Fruit fly (Drosophila melanogaster) whole organism, wandering third instar larva: ENCODE results near the gene Ptpmeg2.

ENCODE experiments used
- Abd-B ChIP-seq: fragments of >200 bp; optimal IDR thresholded peaks from 2 replicates; lab custom pipeline; 2017; ENCODE audit warnings: missing biosample characterization, missing genetic modification characterization
- CG32264 ChIP-seq: fragments of 200-800 bp; sonication (Bioruptor generic); optimal IDR thresholded peaks from 2 replicates; lab custom pipeline; 2016; ENCODE audit warnings: missing biosample characterization, missing genetic modification characterization
- CG9705 ChIP-seq: fragments of 200-800 bp; sonication (Bioruptor generic); optimal IDR thresholded peaks from 2 replicates; lab custom pipeline; 2018; ENCODE audit warnings: missing biosample characterization, mild to moderate bottlenecking, missing genetic modification characterization
- CrebA ChIP-seq: fragments of 200-800 bp; sonication (Bioruptor generic); optimal IDR thresholded peaks from 2 replicates; lab custom pipeline; 2016; ENCODE audit warnings: missing biosample characterization, mild to moderate bottlenecking, missing genetic modification characterization, borderline replicate concordance
- Dfd ChIP-seq: fragments of >200 bp; optimal IDR thresholded peaks from 2 replicates; lab custom pipeline; 2017; ENCODE audit warnings: missing biosample characterization, missing genetic modification characterization
- Dif ChIP-seq: fragments of 200-275, 200-300 bp; sonication (Bioruptor generic); optimal IDR thresholded peaks from 2 replicates; lab custom pipeline; 2018; ENCODE audit warnings: missing biosample characterization, missing genetic modification characterization; ENCODE audit not compliant: partially characterized antibody
- GATAd ChIP-seq: sonication (Bioruptor generic); optimal IDR thresholded peaks from 2 replicates; lab custom pipeline; 2016; ENCODE audit warnings: missing biosample characterization, missing genetic modification characterization
- HLH106 ChIP-seq: fragments of 200-800 bp; optimal IDR thresholded peaks from 3 replicates; lab custom pipeline; 2019; ENCODE audit warnings: missing biosample characterization, mild to moderate bottlenecking, missing genetic modification characterization, moderate library complexity
- Hnf4 ChIP-seq: fragments of 200-800 bp; sonication (Bioruptor generic); optimal IDR thresholded peaks from 2 replicates; lab custom pipeline; 2016; ENCODE audit warnings: missing biosample characterization, mild to moderate bottlenecking, missing genetic modification characterization
- Hr78 ChIP-seq: fragments of >200 bp; optimal IDR thresholded peaks from 2 replicates; lab custom pipeline; 2017; ENCODE audit warnings: missing biosample characterization, missing genetic modification characterization
- Hr83 ChIP-seq: fragments of 200-300 bp; sonication (Bioruptor generic); optimal IDR thresholded peaks from 2 replicates; lab custom pipeline; 2016; ENCODE audit warnings: missing biosample characterization, mild to moderate bottlenecking, missing genetic modification characterization, moderate library complexity; ENCODE audit not compliant: poor library complexity, severe bottlenecking
- Jra ChIP-seq: sonication (Bioruptor generic); optimal IDR thresholded peaks from 2 replicates; lab custom pipeline; 2016; ENCODE audit warnings: missing biosample characterization, missing genetic modification characterization
- Mio ChIP-seq: sonication (Bioruptor generic); optimal IDR thresholded peaks from 2 replicates; lab custom pipeline; 2016; ENCODE audit warnings: missing biosample characterization, missing genetic modification characterization
- Myc ChIP-seq: fragments of >200 bp; optimal IDR thresholded peaks from 2 replicates; lab custom pipeline; 2017
- N ChIP-seq: fragments of >200 bp; optimal IDR thresholded peaks from 2 replicates; lab custom pipeline; 2018; ENCODE audit warnings: missing biosample characterization, missing external identifiers, missing genetic modification characterization
- OdsH ChIP-seq: fragments of 200-800 bp; sonication (Bioruptor generic); optimal IDR thresholded peaks from 2 replicates; lab custom pipeline; 2016; ENCODE audit warnings: missing biosample characterization, mild to moderate bottlenecking, missing genetic modification characterization
- Rel ChIP-seq, 2 experiments: fragments of 200-800 bp; sonication (Bioruptor generic) in 1 of 2; optimal IDR thresholded peaks; 2 replicates in 1 of 2; 3 replicates in 1 of 2; lab custom pipeline; 2016 to 2019; ENCODE audit warnings: mild to moderate bottlenecking in 2 of 2, missing biosample characterization in 2 of 2, missing genetic modification characterization in 2 of 2, moderate library complexity in 1 of 2
- Sp1 ChIP-seq: fragments of 200-800 bp; sonication (Bioruptor generic); optimal IDR thresholded peaks from 3 replicates; lab custom pipeline; 2019; ENCODE audit warnings: missing biosample characterization, mild to moderate bottlenecking, missing genetic modification characterization, moderate library complexity
- Vsx2 ChIP-seq: fragments of 200-300, 225-300 bp; sonication (Bioruptor generic); optimal IDR thresholded peaks from 2 replicates; lab custom pipeline; 2018; ENCODE audit warnings: missing biosample characterization, missing genetic modification characterization; ENCODE audit not compliant: partially characterized antibody
- br ChIP-seq: fragments of 200-800 bp; sonication (Bioruptor generic); optimal IDR thresholded peaks from 2 replicates; lab custom pipeline; 2016; ENCODE audit warnings: missing biosample characterization, missing genetic modification characterization
- brk ChIP-seq: fragments of 200-800 bp; sonication (Bioruptor generic); optimal IDR thresholded peaks from 2 replicates; lab custom pipeline; 2016; ENCODE audit warnings: missing biosample characterization, mild to moderate bottlenecking, missing genetic modification characterization
- dl ChIP-seq, 2 experiments: fragments of 175-275, 200-275 bp in 1 of 2; fragments of 200-275 bp in 1 of 2; sonication (Bioruptor generic); optimal IDR thresholded peaks; lab custom pipeline; 2018; ENCODE audit warnings: mild to moderate bottlenecking in 2 of 2, missing biosample characterization in 2 of 2, missing genetic modification characterization in 2 of 2, moderate library complexity in 2 of 2; ENCODE audit not compliant: partially characterized antibody in 2 of 2, insufficient read depth in 1 of 2
- dmrt93B ChIP-seq: fragments of 200-800 bp; sonication (Bioruptor generic); optimal IDR thresholded peaks from 2 replicates; lab custom pipeline; 2018; ENCODE audit warnings: missing biosample characterization, mild to moderate bottlenecking, missing genetic modification characterization
- dsf ChIP-seq: sonication (Bioruptor generic); optimal IDR thresholded peaks from 2 replicates; lab custom pipeline; 2016; ENCODE audit warnings: missing biosample characterization, missing genetic modification characterization, borderline replicate concordance
- ey ChIP-seq: fragments of 200-800 bp; sonication (Bioruptor generic); optimal IDR thresholded peaks from 2 replicates; lab custom pipeline; 2016; ENCODE audit warnings: missing biosample characterization, missing genetic modification characterization
- foxo ChIP-seq, 2 experiments: fragments of 200-800 bp; sonication (Bioruptor generic); optimal IDR thresholded peaks; 2 replicates in 1 of 2; 3 replicates in 1 of 2; lab custom pipeline; 2016 to 2017; ENCODE audit warnings: missing biosample characterization in 2 of 2, missing genetic modification characterization in 2 of 2
- fru ChIP-seq: fragments of 200-800 bp; sonication (Bioruptor generic); optimal IDR thresholded peaks from 3 replicates; lab custom pipeline; 2016; ENCODE audit warnings: missing biosample characterization, mild to moderate bottlenecking, missing genetic modification characterization
- h ChIP-seq: fragments of 200-800 bp; sonication (Bioruptor generic); optimal IDR thresholded peaks from 3 replicates; lab custom pipeline; 2016; ENCODE audit warnings: missing biosample characterization, mild to moderate bottlenecking, missing genetic modification characterization
- jim ChIP-seq: fragments of 175-275, 200-325 bp; sonication (Bioruptor generic); optimal IDR thresholded peaks from 2 replicates; lab custom pipeline; 2016; ENCODE audit warnings: missing biosample characterization, mild to moderate bottlenecking, missing genetic modification characterization
- lola ChIP-seq: fragments of >200 bp; optimal IDR thresholded peaks from 2 replicates; lab custom pipeline; 2017; ENCODE audit warnings: missing biosample characterization, missing genetic modification characterization
- pan ChIP-seq: fragments of >200 bp; optimal IDR thresholded peaks from 2 replicates; lab custom pipeline; 2017
- psq ChIP-seq: fragments of 200-800 bp; sonication (Bioruptor generic); optimal IDR thresholded peaks from 3 replicates; lab custom pipeline; 2017; ENCODE audit warnings: missing biosample characterization, mild to moderate bottlenecking, missing genetic modification characterization, moderate library complexity
- rgr ChIP-seq: fragments of 200-800 bp; sonication (Bioruptor generic); optimal IDR thresholded peaks from 3 replicates; lab custom pipeline; 2016; ENCODE audit warnings: missing biosample characterization, mild to moderate bottlenecking, missing genetic modification characterization
- sage ChIP-seq: fragments of 200-800 bp; sonication (Bioruptor generic); optimal IDR thresholded peaks from 2 replicates; lab custom pipeline; 2016; ENCODE audit warnings: missing biosample characterization, mild to moderate bottlenecking, missing genetic modification characterization
- sv ChIP-seq: fragments of 200-800 bp; sonication (Bioruptor generic); optimal IDR thresholded peaks from 3 replicates; lab custom pipeline; 2016; ENCODE audit warnings: missing biosample characterization, missing genetic modification characterization
- tai ChIP-seq: sonication (Bioruptor generic); optimal IDR thresholded peaks from 2 replicates; lab custom pipeline; 2016; ENCODE audit warnings: missing biosample characterization, missing genetic modification characterization
- usp ChIP-seq: fragments of >200 bp; optimal IDR thresholded peaks from 2 replicates; lab custom pipeline; 2017; ENCODE audit warnings: missing biosample characterization, missing genetic modification characterization
- woc ChIP-seq: sonication (Bioruptor generic); optimal IDR thresholded peaks from 2 replicates; lab custom pipeline; 2016; ENCODE audit warnings: missing biosample characterization, mild to moderate bottlenecking, missing genetic modification characterization

Gene Ptpmeg2

DNA sequence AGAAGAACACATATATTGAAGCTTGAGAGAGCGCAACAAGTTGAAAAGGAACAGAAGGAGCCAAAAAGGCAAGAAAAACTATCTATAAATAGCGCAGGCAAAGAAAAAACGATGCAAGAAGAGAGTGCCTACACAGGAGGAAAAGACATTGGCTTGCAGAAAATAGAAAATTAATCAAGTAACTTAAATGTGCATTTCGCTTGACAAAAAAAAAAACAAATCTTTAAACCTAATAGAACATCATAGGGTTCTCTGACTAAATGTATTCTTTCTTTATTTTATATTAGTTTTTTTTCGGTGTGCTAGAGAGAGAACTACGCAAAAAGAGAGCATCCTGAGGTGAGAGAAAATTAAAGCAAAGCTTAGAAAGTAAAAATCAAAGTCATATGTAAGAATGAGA is 8.9 kb downstream of the Ptpmeg2 start:
- TF ChIP-seq fru (peak; percentile 18), rgr (GFP tag; lab: Kevin White, UChicago) (no peak), Dfd (GFP tag; lab: Kevin White, UChicago) (no peak), psq (GFP tag; lab: Kevin White, UChicago) (no peak), GATAd (GFP tag; lab: Kevin White, UChicago) (no peak), ey (peak; percentile 44), OdsH (GFP tag; lab: Kevin White, UChicago) (no peak), tai (no peak), foxo (GFP tag; optimal IDR thresholded peaks at IDR 0.05; lab: Kevin White, UChicago) (peak in 1 of 2 experiments; percentile 3), Sp1 (no peak)

DNA sequence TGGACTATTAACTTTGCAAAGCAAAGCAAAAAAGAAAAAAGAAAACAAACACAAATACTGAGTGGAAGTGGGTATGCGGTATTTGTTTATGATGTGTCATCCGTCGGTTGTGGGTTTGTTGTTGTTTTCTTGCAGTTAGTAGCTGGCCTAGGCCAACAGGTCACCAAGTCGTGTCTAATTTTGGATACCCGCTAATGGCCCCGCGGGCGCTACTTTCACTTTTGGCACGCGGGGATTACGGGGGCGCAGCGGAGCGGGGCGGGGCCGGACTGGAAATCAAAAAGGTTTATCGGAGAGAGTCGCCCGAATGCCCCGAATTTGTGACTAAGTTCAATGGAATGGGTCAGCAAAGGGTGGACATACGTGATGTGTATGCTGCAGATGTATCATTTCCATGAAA is 11.9 kb downstream of the Ptpmeg2 start:
- TF ChIP-seq CrebA (GFP tag; lab: Kevin White, UChicago) (no peak), psq (GFP tag; lab: Kevin White, UChicago) (no peak), Dfd (GFP tag; lab: Kevin White, UChicago) (no peak), HLH106 (tag; lab: Kevin White, UChicago) (no peak), Jra (GFP tag; lab: Kevin White, UChicago) (no peak), jim (GFP tag; lab: Kevin White, UChicago) (no peak), lola (GFP tag; lab: Kevin White, UChicago) (no peak), Hr83 (no peak), CG9705 (GFP tag; lab: Kevin White, UChicago) (no peak), Mio (GFP tag; lab: Kevin White, UChicago) (no peak), sage (GFP tag; lab: Kevin White, UChicago) (no peak), fru (no peak), h (no peak), tai (no peak), pan (lab: Kevin White, UChicago) (no peak), dmrt93B (GFP tag; lab: Kevin White, UChicago) (no peak)

DNA sequence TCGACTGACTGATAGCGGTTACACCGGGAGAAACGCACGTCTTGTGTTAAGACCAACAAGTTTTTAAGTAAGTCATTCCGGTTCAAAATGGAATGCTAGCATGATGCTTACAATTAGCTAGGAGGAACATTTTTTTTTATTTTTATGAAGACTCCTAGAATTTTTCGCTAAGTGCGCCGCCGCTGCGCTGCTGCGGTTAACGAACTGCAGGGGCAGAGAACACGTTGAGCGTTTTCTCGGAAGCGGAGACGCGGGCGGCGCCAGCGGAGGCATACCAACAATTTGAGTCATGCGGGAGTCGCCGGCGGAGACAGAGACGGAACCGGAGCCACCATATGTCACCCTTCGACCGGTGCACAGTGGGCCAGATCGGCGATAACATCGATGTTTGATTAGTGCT is 12.9 kb downstream of the Ptpmeg2 start:
- peak; percentile 96 for TF ChIP-seq CrebA (GFP tag; lab: Kevin White, UChicago)
- peak; percentile 97 to 99 for TF ChIP-seq foxo (GFP tag; optimal IDR thresholded peaks at IDR 0.05; lab: Kevin White, UChicago)
- TF ChIP-seq HLH106 (tag; lab: Kevin White, UChicago) = peak; percentile 99
- TF ChIP-seq OdsH (GFP tag; lab: Kevin White, UChicago) = peak; percentile 98
- TF ChIP-seq Mio (GFP tag; lab: Kevin White, UChicago) = peak; percentile 94
- peak; percentile 98 for TF ChIP-seq woc
- peak; percentile 59 for TF ChIP-seq jim (GFP tag; lab: Kevin White, UChicago)
- peak; percentile 99 for TF ChIP-seq rgr (GFP tag; lab: Kevin White, UChicago)
- TF ChIP-seq Rel (GFP tag; optimal IDR thresholded peaks at IDR 0.05; lab: Kevin White, UChicago) = peak; percentile 97
- peak; percentile 94 for TF ChIP-seq Rel (tag; optimal IDR thresholded peaks at IDR 0.05; lab: Kevin White, UChicago)
- TF ChIP-seq sage (GFP tag; lab: Kevin White, UChicago) = peak; percentile 97
- no peak for TF ChIP-seq N
- TF ChIP-seq CG9705 (GFP tag; lab: Kevin White, UChicago) = peak; percentile 99
- peak; percentile 99 for TF ChIP-seq Hnf4 (GFP tag; lab: Kevin White, UChicago)
- peak; percentile 99 for TF ChIP-seq h
- peak; percentile 99 for TF ChIP-seq Sp1
- peak; percentile 46 for TF ChIP-seq Dfd (GFP tag; lab: Kevin White, UChicago)
- peak; percentile 97 for TF ChIP-seq brk
- TF ChIP-seq tai = peak; percentile 98
- TF ChIP-seq br (GFP tag; lab: Kevin White, UChicago) = peak; percentile 99
- no peak for TF ChIP-seq Dif
- TF ChIP-seq usp (GFP tag; lab: Kevin White, UChicago) = no peak
- peak; percentile 98 for TF ChIP-seq Jra (GFP tag; lab: Kevin White, UChicago)
- peak; percentile 94 for TF ChIP-seq Hr83
- peak; percentile 91 for TF ChIP-seq sv (GFP tag; lab: Kevin White, UChicago)
- TF ChIP-seq ey = peak; percentile 99
- TF ChIP-seq psq (GFP tag; lab: Kevin White, UChicago) = peak; percentile 96
- peak; percentile 99 for TF ChIP-seq fru
- peak; percentile 98 for TF ChIP-seq dmrt93B (GFP tag; lab: Kevin White, UChicago)
- TF ChIP-seq CG32264 (GFP tag; lab: Kevin White, UChicago) = peak; percentile 98
- peak; percentile 96 for TF ChIP-seq GATAd (GFP tag; lab: Kevin White, UChicago)
- TF ChIP-seq dsf (GFP tag; lab: Kevin White, UChicago) = peak; percentile 92
- TF ChIP-seq dl (GFP tag; optimal IDR thresholded peaks at IDR 0.05; lab: Kevin White, UChicago; ENCODE audit: insufficient read depth in 1 of 2, partially characterized antibody in 2 of 2) = no peak
- TF ChIP-seq Vsx2 (GFP tag; lab: Kevin White, UChicago) = no peak
- TF ChIP-seq lola (GFP tag; lab: Kevin White, UChicago) = no peak
- no peak for TF ChIP-seq Abd-B (GFP tag; lab: Kevin White, UChicago)
- TF ChIP-seq Myc (lab: Kevin White, UChicago) = no peak
- TF ChIP-seq pan (lab: Kevin White, UChicago) = no peak
- TF ChIP-seq Hr78 (GFP tag; lab: Kevin White, UChicago) = no peak
